Worm (Caenorhabditis elegans) whole organism, early embryonic: ENCODE results near the gene K04C2.3.

Source experiments
- B0310.2 ChIP-seq: sonication (generic microtip); optimal IDR thresholded peaks from 2 replicates; lab custom pipeline; 2016; ENCODE audit warnings: mild to moderate bottlenecking, missing genetic modification characterization, missing compliant biosample characterization
- F13C5.2 ChIP-seq: sonication (generic microtip); optimal IDR thresholded peaks from 2 replicates; lab custom pipeline; 2017; ENCODE audit warnings: mild to moderate bottlenecking, missing genetic modification characterization, inconsistent platforms, missing compliant biosample characterization
- aly-1 ChIP-seq: sonication (generic microtip); optimal IDR thresholded peaks from 2 replicates; lab custom pipeline; 2016; ENCODE audit warnings: missing genetic modification characterization, missing compliant biosample characterization
- ama-1 ChIP-seq: fragments of 150-350 bp; optimal IDR thresholded peaks from 2 replicates; lab custom pipeline; 2014
- ceh-13 ChIP-seq: fragments of 200-800 bp; sonication (Bioruptor generic); optimal IDR thresholded peaks from 2 replicates; lab custom pipeline; 2018; ENCODE audit warnings: mild to moderate bottlenecking, missing genetic modification characterization, missing compliant biosample characterization
- ceh-36 ChIP-seq: sonication (generic microtip); optimal IDR thresholded peaks from 2 replicates; lab custom pipeline; 2016; ENCODE audit warnings: missing genetic modification characterization, inconsistent platforms, missing compliant biosample characterization
- ets-7 ChIP-seq: sonication (generic microtip); optimal IDR thresholded peaks from 2 replicates; lab custom pipeline; 2016; ENCODE audit warnings: missing genotype, missing genetic modification characterization, missing compliant biosample characterization
- flt-1 ChIP-seq: fragments of 200-800 bp; sonication (Bioruptor generic); IDR thresholded peaks from 2 replicates; pipeline ENCODE4 v1.3.6; 2022; ENCODE audit warnings: missing genetic modification characterization, missing compliant biosample characterization
- hmbx-1 ChIP-seq: sonication (generic microtip); optimal IDR thresholded peaks from 2 replicates; lab custom pipeline; 2016; ENCODE audit warnings: mild to moderate bottlenecking, missing genetic modification characterization, missing compliant biosample characterization
- hmg-4 ChIP-seq: fragments of 200-800 bp; sonication (Bioruptor generic); optimal IDR thresholded peaks from 2 replicates; lab custom pipeline; 2018; ENCODE audit warnings: mild to moderate bottlenecking, missing genetic modification characterization, missing compliant biosample characterization
- hnd-1 ChIP-seq: sonication (generic microtip); optimal IDR thresholded peaks from 2 replicates; lab custom pipeline; 2016; ENCODE audit warnings: missing genetic modification characterization, missing compliant biosample characterization
- pes-1 ChIP-seq: fragments of 200-800 bp; sonication (Bioruptor generic); IDR thresholded peaks from 2 replicates; pipeline ENCODE4 v1.3.6; 2022; ENCODE audit warnings: missing genetic modification reagents, missing genetic modification characterization, missing compliant biosample characterization
- scrt-1 ChIP-seq: fragments of 200-800 bp; sonication (Bioruptor generic); IDR thresholded peaks from 2 replicates; pipeline ENCODE4 v1.3.6; 2022; ENCODE audit warnings: missing genetic modification characterization, missing compliant biosample characterization
- sea-1 ChIP-seq: fragments of 200-800 bp; sonication (Bioruptor generic); conservative IDR thresholded peaks from 2 replicates; pipeline ENCODE4 v1.3.6; 2022; ENCODE audit warnings: missing genetic modification characterization, missing compliant biosample characterization
- tbx-11 ChIP-seq: fragments of 200-800 bp; sonication (Bioruptor generic); IDR thresholded peaks from 2 replicates; pipeline ENCODE4 v1.3.6; 2022; ENCODE audit warnings: missing genetic modification characterization, missing compliant biosample characterization
- tbx-37 ChIP-seq: fragments of 200-800 bp; sonication (Bioruptor generic); conservative IDR thresholded peaks from 2 replicates; pipeline ENCODE4 v1.3.6; 2022; ENCODE audit warnings: missing genetic modification reagents, missing genetic modification characterization, missing compliant biosample characterization
- tra-4 ChIP-seq: sonication (generic microtip); optimal IDR thresholded peaks from 2 replicates; lab custom pipeline; 2017; ENCODE audit warnings: missing genetic modification characterization, missing compliant biosample characterization

The K04C2.3 gene

DNA sequence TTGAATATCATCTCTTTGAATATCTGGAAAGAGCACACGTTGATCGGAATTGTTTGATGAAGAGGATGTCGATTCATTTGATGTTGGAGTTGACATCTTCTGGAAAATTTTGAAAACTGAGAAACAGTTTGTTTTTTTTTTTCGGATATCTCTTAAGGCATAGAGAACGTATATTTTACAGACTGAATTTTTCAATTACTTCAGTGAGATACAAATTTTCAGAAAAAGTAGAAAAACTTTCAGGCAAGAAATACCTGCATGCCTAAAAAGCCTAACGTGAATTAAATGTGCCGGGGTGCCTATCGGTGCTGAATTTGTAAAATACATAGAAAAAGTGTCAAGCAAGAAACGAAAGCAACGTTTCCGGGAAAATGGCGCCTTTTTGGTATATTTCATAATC is 16.2 kb upstream of the K04C2.3 start, which contains the start of gene zak-1:
zak-1 (minus strand) TSS at position 101 of the 400 bp plus-strand sequence.
- TF ChIP-seq ama-1 (lab: Kevin White, UChicago) (no peak), aly-1 (no peak), flt-1 (GFP tag; lab: Robert Waterston, UW) (no peak), ceh-13 (GFP tag; lab: Kevin White, UChicago) (no peak), ceh-36 (tag; lab: Kevin White, UChicago) (no peak), sea-1 (GFP tag; lab: Robert Waterston, UW) (no peak), B0310.2 (tag; lab: Kevin White, UChicago) (no peak), tbx-11 (GFP tag; lab: Robert Waterston, UW) (no peak), scrt-1 (GFP tag; lab: Robert Waterston, UW) (no peak), hnd-1 (tag; lab: Kevin White, UChicago) (no peak), hmbx-1 (tag; lab: Kevin White, UChicago) (no peak), hmg-4 (GFP tag; lab: Kevin White, UChicago) (no peak), F13C5.2 (tag; lab: Kevin White, UChicago) (no peak), pes-1 (GFP tag; lab: Robert Waterston, UW) (no peak), tbx-37 (GFP tag; lab: Robert Waterston, UW) (no peak), tra-4 (tag; lab: Kevin White, UChicago) (no peak), ets-7 (no peak)

DNA sequence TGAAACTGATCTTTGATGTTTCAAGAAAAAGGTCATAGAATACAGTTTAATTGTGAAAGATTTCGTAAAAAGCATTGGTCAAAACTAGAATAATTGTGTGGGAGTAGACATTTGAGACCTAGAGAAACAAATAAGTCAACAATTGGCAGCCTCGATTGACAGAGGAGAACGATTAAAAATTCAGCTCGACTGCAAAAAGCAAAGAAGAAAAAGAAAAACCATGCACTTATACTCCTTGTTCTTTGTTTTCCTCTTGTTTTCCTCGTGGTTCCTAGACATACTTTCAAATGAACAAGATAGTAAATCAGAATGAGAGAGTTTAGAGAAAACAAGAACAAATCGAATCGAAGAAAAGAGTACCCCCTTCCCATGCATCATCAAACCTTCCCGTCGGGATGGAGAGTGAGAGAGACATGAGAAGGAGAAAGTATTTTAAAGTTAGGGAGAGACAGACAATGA is 15.5 kb upstream of the K04C2.3 start:
- no peak for TF ChIP-seq B0310.2 (tag; lab: Kevin White, UChicago)
- TF ChIP-seq hmbx-1 (tag; lab: Kevin White, UChicago): no peak
- no peak for TF ChIP-seq pes-1 (GFP tag; lab: Robert Waterston, UW)
- no peak for TF ChIP-seq hmg-4 (GFP tag; lab: Kevin White, UChicago)
- no peak for TF ChIP-seq scrt-1 (GFP tag; lab: Robert Waterston, UW)
- no peak for TF ChIP-seq ama-1 (lab: Kevin White, UChicago)
- TF ChIP-seq ets-7: no peak
- no peak for TF ChIP-seq sea-1 (GFP tag; lab: Robert Waterston, UW)
- no peak for TF ChIP-seq tbx-37 (GFP tag; lab: Robert Waterston, UW)
- no peak for TF ChIP-seq flt-1 (GFP tag; lab: Robert Waterston, UW)
- no peak for TF ChIP-seq aly-1
- TF ChIP-seq tbx-11 (GFP tag; lab: Robert Waterston, UW): no peak
- no peak for TF ChIP-seq tra-4 (tag; lab: Kevin White, UChicago)
- no peak for TF ChIP-seq ceh-36 (tag; lab: Kevin White, UChicago)

DNA sequence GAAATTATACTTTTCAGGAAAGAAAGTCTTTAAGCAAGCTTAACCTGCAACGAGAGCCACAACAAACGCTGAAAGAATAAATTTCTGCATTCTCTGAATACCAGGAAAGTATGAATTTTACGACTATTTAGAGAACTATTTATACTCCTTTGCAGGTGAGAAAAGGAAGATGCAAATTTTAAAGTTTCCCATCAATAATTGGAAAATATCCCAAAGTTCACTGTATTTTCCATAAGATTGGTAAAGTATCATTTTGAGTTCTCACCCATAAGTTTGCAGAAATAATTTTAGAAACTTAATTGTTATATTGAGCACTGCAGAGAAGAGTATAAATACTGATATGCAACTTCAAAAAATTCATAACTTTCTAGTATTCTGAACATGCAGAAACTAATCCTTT is 13.4 kb upstream of the K04C2.3 start, which contains the start of gene clec-158:
clec-158 (minus strand) TSS at position 101 of the 400 bp plus-strand sequence.
- no peak for TF ChIP-seq tbx-11 (GFP tag; lab: Robert Waterston, UW)
- no peak for TF ChIP-seq ceh-13 (GFP tag; lab: Kevin White, UChicago)
- TF ChIP-seq tra-4 (tag; lab: Kevin White, UChicago): no peak
- TF ChIP-seq hmbx-1 (tag; lab: Kevin White, UChicago): no peak
- TF ChIP-seq B0310.2 (tag; lab: Kevin White, UChicago): no peak
- TF ChIP-seq ceh-36 (tag; lab: Kevin White, UChicago): no peak
- TF ChIP-seq aly-1: no peak
- TF ChIP-seq scrt-1 (GFP tag; lab: Robert Waterston, UW): no peak
- no peak for TF ChIP-seq ets-7
- TF ChIP-seq ama-1 (lab: Kevin White, UChicago): no peak
- TF ChIP-seq hnd-1 (tag; lab: Kevin White, UChicago): no peak
- TF ChIP-seq flt-1 (GFP tag; lab: Robert Waterston, UW): no peak
- TF ChIP-seq hmg-4 (GFP tag; lab: Kevin White, UChicago): no peak
- no peak for TF ChIP-seq tbx-37 (GFP tag; lab: Robert Waterston, UW)
- no peak for TF ChIP-seq sea-1 (GFP tag; lab: Robert Waterston, UW)
- no peak for TF ChIP-seq F13C5.2 (tag; lab: Kevin White, UChicago)
- no peak for TF ChIP-seq pes-1 (GFP tag; lab: Robert Waterston, UW)

DNA sequence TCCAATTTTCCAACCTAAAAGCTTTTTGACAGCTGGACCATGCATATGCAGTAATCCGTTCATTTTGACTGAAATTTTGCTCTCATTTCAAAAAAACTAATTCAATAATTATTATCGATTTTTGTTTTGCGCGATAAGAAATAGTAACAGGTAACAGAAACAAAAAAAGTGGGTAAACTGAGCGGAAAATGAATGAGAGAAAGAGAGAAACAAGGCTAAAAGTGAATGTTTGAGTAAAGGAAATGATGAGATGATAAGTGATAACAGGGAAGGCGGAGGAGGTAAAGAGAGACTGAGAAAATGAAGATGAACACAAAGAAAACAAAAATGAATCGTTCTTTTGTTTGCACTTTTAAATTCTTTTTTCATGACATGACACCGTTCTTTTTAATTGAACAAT is 9.0 kb upstream of the K04C2.3 start, which contains the start of gene sma-3:
sma-3 (minus strand) TSS at position 68 of the 400 bp plus-strand sequence.
- TF ChIP-seq ama-1 (lab: Kevin White, UChicago) (no peak), scrt-1 (GFP tag; lab: Robert Waterston, UW) (no peak), tbx-11 (GFP tag; lab: Robert Waterston, UW) (no peak), hmbx-1 (tag; lab: Kevin White, UChicago) (no peak), hmg-4 (GFP tag; lab: Kevin White, UChicago) (no peak), sea-1 (GFP tag; lab: Robert Waterston, UW) (no peak), hnd-1 (tag; lab: Kevin White, UChicago) (no peak), ets-7 (no peak), pes-1 (GFP tag; lab: Robert Waterston, UW) (no peak), ceh-36 (tag; lab: Kevin White, UChicago) (no peak), flt-1 (GFP tag; lab: Robert Waterston, UW) (no peak), F13C5.2 (tag; lab: Kevin White, UChicago) (no peak), tra-4 (tag; lab: Kevin White, UChicago) (no peak)

DNA sequence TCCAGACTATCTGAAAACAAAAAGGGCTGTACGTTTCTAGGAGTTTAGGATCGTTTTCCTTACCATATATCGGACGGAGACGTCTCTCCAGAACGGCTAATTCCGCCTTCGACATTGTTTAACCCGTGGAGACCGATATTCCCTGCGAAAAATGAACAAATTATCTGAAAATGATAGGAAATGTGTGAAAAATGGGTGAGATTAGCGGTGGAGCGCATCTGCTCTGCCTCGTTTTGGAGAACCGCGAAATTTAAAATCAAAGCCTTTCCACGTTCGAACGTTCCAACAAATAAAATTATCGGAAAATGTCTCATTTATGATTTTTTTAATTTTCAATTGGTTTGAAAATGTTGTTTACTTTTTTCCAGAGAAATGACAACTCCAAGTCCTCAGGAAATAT is 3.6 kb upstream of the K04C2.3 start, which contains the start of the genes cra-1 and kbp-1:
cra-1 (minus strand) TSS at position 193 of the 400 bp plus-strand sequence.
kbp-1 (plus strand) TSS at position 366 of the 400 bp plus-strand sequence.
- TF ChIP-seq F13C5.2 (tag; lab: Kevin White, UChicago) (peak; percentile 20), ets-7 (no peak)

DNA sequence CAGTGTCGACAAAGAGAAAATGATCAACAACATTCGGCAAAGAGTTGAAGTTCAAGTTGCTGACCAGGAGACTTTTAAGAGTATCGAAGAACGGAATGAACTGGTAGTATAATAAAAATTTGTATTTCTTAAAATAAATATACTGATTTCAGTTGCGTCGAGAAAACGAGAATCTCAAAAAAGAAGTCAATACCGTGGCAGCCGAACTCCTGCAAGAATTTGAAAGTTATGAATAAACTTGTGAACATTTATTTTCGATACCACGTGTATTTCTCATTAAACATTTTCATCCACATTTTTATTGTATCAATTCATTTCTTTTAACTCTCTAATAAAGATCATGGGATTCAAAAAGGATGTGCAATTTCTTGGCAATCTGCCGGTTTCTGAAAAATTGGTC is 2.9 kb upstream of the K04C2.3 start, which contains the start of gene K04C2.8:
K04C2.8 (plus strand) TSS at position 301 of the 400 bp plus-strand sequence.
- TF ChIP-seq tbx-37 (GFP tag; lab: Robert Waterston, UW) (no peak), F13C5.2 (tag; lab: Kevin White, UChicago) (no peak), tra-4 (tag; lab: Kevin White, UChicago) (no peak), ets-7 (no peak), hmbx-1 (tag; lab: Kevin White, UChicago) (no peak), B0310.2 (tag; lab: Kevin White, UChicago) (no peak), tbx-11 (GFP tag; lab: Robert Waterston, UW) (no peak), sea-1 (GFP tag; lab: Robert Waterston, UW) (no peak), ceh-13 (GFP tag; lab: Kevin White, UChicago) (no peak), aly-1 (no peak), ceh-36 (tag; lab: Kevin White, UChicago) (no peak), ama-1 (lab: Kevin White, UChicago) (no peak), hnd-1 (tag; lab: Kevin White, UChicago) (no peak), pes-1 (GFP tag; lab: Robert Waterston, UW) (no peak), flt-1 (GFP tag; lab: Robert Waterston, UW) (no peak), scrt-1 (GFP tag; lab: Robert Waterston, UW) (no peak)
